Worm (Caenorhabditis elegans): Measurements from ENCODE around the gene F01E11.18.

Gene F01E11.18

ce11 chrX:6968553-6968952 lies 20.9 kb upstream of the F01E11.18 start:
- TF ChIP-seq med-1 (GFP tag; optimal IDR thresholded peaks at IDR 0.05; ENCODE audit: insufficient read depth) (no peak), flt-1 (GFP tag; IDR thresholded peaks at IDR 0.05) (no peak), tab-1 (GFP tag; IDR thresholded peaks at IDR 0.05) (no peak), klf-2 (GFP tag; conservative IDR thresholded peaks at IDR 0.05) (no peak), cog-1 (tag; optimal IDR thresholded peaks at IDR 0.05) (no peak), ztf-29 (GFP tag; IDR thresholded peaks at IDR 0.05) (no peak), ztf-23 (GFP tag; IDR thresholded peaks at IDR 0.05) (no peak), T22C8.4 (GFP tag; IDR thresholded peaks at IDR 0.05) (no peak), ref-1 (GFP tag; conservative IDR thresholded peaks at IDR 0.05) (no peak)

ce11 chrX:6970134-6970533 lies 19.3 kb upstream of the F01E11.18 start:
- TF ChIP-seq med-1 (GFP tag; optimal IDR thresholded peaks at IDR 0.05; ENCODE audit: insufficient read depth) (no peak), ref-1 (GFP tag; conservative IDR thresholded peaks at IDR 0.05) (no peak), cog-1 (tag; optimal IDR thresholded peaks at IDR 0.05) (no peak), klf-2 (GFP tag; conservative IDR thresholded peaks at IDR 0.05) (no peak), flt-1 (GFP tag; IDR thresholded peaks at IDR 0.05) (no peak), ztf-29 (GFP tag; IDR thresholded peaks at IDR 0.05) (no peak), ztf-23 (GFP tag; IDR thresholded peaks at IDR 0.05) (no peak), tab-1 (GFP tag; IDR thresholded peaks at IDR 0.05) (no peak), T22C8.4 (GFP tag; IDR thresholded peaks at IDR 0.05) (no peak)

ce11 chrX:6971301-6971700 lies 18.1 kb upstream of the F01E11.18 start:
- TF ChIP-seq med-1 (GFP tag; optimal IDR thresholded peaks at IDR 0.05; ENCODE audit: insufficient read depth): no peak
- TF ChIP-seq tab-1 (GFP tag; IDR thresholded peaks at IDR 0.05): no peak
- no peak for TF ChIP-seq ztf-29 (GFP tag; IDR thresholded peaks at IDR 0.05)
- no peak for TF ChIP-seq cog-1 (tag; optimal IDR thresholded peaks at IDR 0.05)
- no peak for TF ChIP-seq ztf-23 (GFP tag; IDR thresholded peaks at IDR 0.05)
- TF ChIP-seq flt-1 (GFP tag; IDR thresholded peaks at IDR 0.05): no peak
- no peak for TF ChIP-seq T22C8.4 (GFP tag; IDR thresholded peaks at IDR 0.05)
- no peak for TF ChIP-seq ref-1 (GFP tag; conservative IDR thresholded peaks at IDR 0.05)
- no peak for TF ChIP-seq klf-2 (GFP tag; conservative IDR thresholded peaks at IDR 0.05)

ce11 chrX:6988212-6988611 lies 1.2 kb upstream of the F01E11.18 start:
- TF ChIP-seq klf-2 (GFP tag; conservative IDR thresholded peaks at IDR 0.05) (no peak), med-1 (GFP tag; optimal IDR thresholded peaks at IDR 0.05; ENCODE audit: insufficient read depth) (no peak), ref-1 (GFP tag; conservative IDR thresholded peaks at IDR 0.05) (no peak), T22C8.4 (GFP tag; IDR thresholded peaks at IDR 0.05) (no peak), tab-1 (GFP tag; IDR thresholded peaks at IDR 0.05) (no peak), flt-1 (GFP tag; IDR thresholded peaks at IDR 0.05) (no peak), ztf-23 (GFP tag; IDR thresholded peaks at IDR 0.05) (no peak), cog-1 (tag; optimal IDR thresholded peaks at IDR 0.05) (no peak), ztf-29 (GFP tag; IDR thresholded peaks at IDR 0.05) (no peak)

ce11 chrX:6991427-6991826 lies 2.0 kb downstream of the F01E11.18 start, which contains the start of gene ugt-57:
Gene ugt-57, plus strand, starts transcription at chrX:6991727.
- TF ChIP-seq tab-1 (GFP tag; IDR thresholded peaks at IDR 0.05) (no peak), flt-1 (GFP tag; IDR thresholded peaks at IDR 0.05) (no peak), ztf-29 (GFP tag; IDR thresholded peaks at IDR 0.05) (no peak), T22C8.4 (GFP tag; IDR thresholded peaks at IDR 0.05) (no peak), ztf-23 (GFP tag; IDR thresholded peaks at IDR 0.05) (no peak), med-1 (GFP tag; optimal IDR thresholded peaks at IDR 0.05; ENCODE audit: insufficient read depth) (no peak), klf-2 (GFP tag; conservative IDR thresholded peaks at IDR 0.05) (no peak), cog-1 (tag; optimal IDR thresholded peaks at IDR 0.05) (no peak), ref-1 (GFP tag; conservative IDR thresholded peaks at IDR 0.05) (no peak)

- no peak for TF ChIP-seq klf-2 (GFP tag; conservative IDR thresholded peaks at IDR 0.05)
- TF ChIP-seq T22C8.4 (GFP tag; IDR thresholded peaks at IDR 0.05): no peak
- no peak for TF ChIP-seq flt-1 (GFP tag; IDR thresholded peaks at IDR 0.05)
- no peak for TF ChIP-seq ztf-29 (GFP tag; IDR thresholded peaks at IDR 0.05)
- TF ChIP-seq cog-1 (tag; optimal IDR thresholded peaks at IDR 0.05): no peak
- TF ChIP-seq med-1 (GFP tag; optimal IDR thresholded peaks at IDR 0.05; ENCODE audit: insufficient read depth): no peak
Measured at ce11 chrX:6996448-6996847, 7.0 kb downstream of the F01E11.18 start, which contains the start of the genes F01E11.20 and tsp-16. Gene F01E11.20, minus strand, starts transcription at chrX:6996548. Gene tsp-16, minus strand, starts transcription at chrX:6996620.

- TF ChIP-seq ztf-23 (GFP tag; IDR thresholded peaks at IDR 0.05) (no peak), cog-1 (tag; optimal IDR thresholded peaks at IDR 0.05) (no peak), ref-1 (GFP tag; conservative IDR thresholded peaks at IDR 0.05) (no peak), klf-2 (GFP tag; conservative IDR thresholded peaks at IDR 0.05) (no peak), med-1 (GFP tag; optimal IDR thresholded peaks at IDR 0.05; ENCODE audit: insufficient read depth) (no peak), ztf-29 (GFP tag; IDR thresholded peaks at IDR 0.05) (no peak), flt-1 (GFP tag; IDR thresholded peaks at IDR 0.05) (no peak), tab-1 (GFP tag; IDR thresholded peaks at IDR 0.05) (no peak), T22C8.4 (GFP tag; IDR thresholded peaks at IDR 0.05) (no peak)
Measured at ce11 chrX:7001933-7002332, 12.5 kb downstream of the F01E11.18 start.

ce11 chrX:7005475-7005874 lies 16.0 kb downstream of the F01E11.18 start, which contains the start of gene tyra-2:
Gene tyra-2, minus strand, starts transcription at chrX:7005575.
- TF ChIP-seq ref-1 (GFP tag; conservative IDR thresholded peaks at IDR 0.05): no peak
- no peak for TF ChIP-seq tab-1 (GFP tag; IDR thresholded peaks at IDR 0.05)

- no peak for TF ChIP-seq cog-1 (tag; optimal IDR thresholded peaks at IDR 0.05)
- TF ChIP-seq ztf-29 (GFP tag; IDR thresholded peaks at IDR 0.05): no peak
- no peak for TF ChIP-seq T22C8.4 (GFP tag; IDR thresholded peaks at IDR 0.05)
- no peak for TF ChIP-seq ztf-23 (GFP tag; IDR thresholded peaks at IDR 0.05)
- TF ChIP-seq ref-1 (GFP tag; conservative IDR thresholded peaks at IDR 0.05): no peak
Measured at ce11 chrX:7005919-7006318, 16.5 kb downstream of the F01E11.18 start.

- TF ChIP-seq klf-2 (GFP tag; conservative IDR thresholded peaks at IDR 0.05): no peak
- TF ChIP-seq flt-1 (GFP tag; IDR thresholded peaks at IDR 0.05): no peak
- TF ChIP-seq cog-1 (tag; optimal IDR thresholded peaks at IDR 0.05): no peak
- TF ChIP-seq tab-1 (GFP tag; IDR thresholded peaks at IDR 0.05): no peak
- no peak for TF ChIP-seq med-1 (GFP tag; optimal IDR thresholded peaks at IDR 0.05; ENCODE audit: insufficient read depth)
- TF ChIP-seq T22C8.4 (GFP tag; IDR thresholded peaks at IDR 0.05): no peak
- no peak for TF ChIP-seq ztf-23 (GFP tag; IDR thresholded peaks at IDR 0.05)
- TF ChIP-seq ref-1 (GFP tag; conservative IDR thresholded peaks at IDR 0.05): no peak
- TF ChIP-seq ztf-29 (GFP tag; IDR thresholded peaks at IDR 0.05): no peak
Measured at ce11 chrX:7019733-7020132, 30.3 kb downstream of the F01E11.18 start, which contains the start of gene cah-5. Gene cah-5, plus strand, starts transcription at chrX:7020033.
